Worm (Caenorhabditis elegans) whole organism, L3 larva: ENCODE results near the gene nspb-5.

Experiments
- ceh-9 ChIP-seq: sonication (generic microtip); optimal IDR thresholded peaks from 2 replicates; lab custom pipeline; 2018; ENCODE audit warnings: missing biosample characterization, missing genetic modification characterization
- mdl-1 ChIP-seq: fragments of 150-350 bp; optimal IDR thresholded peaks from 2 replicates; lab custom pipeline; 2014; ENCODE audit warnings: missing biosample characterization, missing genetic modification characterization
- pqm-1 ChIP-seq: fragments of 150-350 bp; optimal IDR thresholded peaks from 2 replicates; lab custom pipeline; 2017; ENCODE audit warnings: missing biosample characterization, missing genetic modification characterization, inconsistent platforms
- unc-39 ChIP-seq: sonication (generic microtip); optimal IDR thresholded peaks from 4 replicates; lab custom pipeline; 2017; ENCODE audit warnings: missing biosample characterization, missing genetic modification characterization

DNA sequence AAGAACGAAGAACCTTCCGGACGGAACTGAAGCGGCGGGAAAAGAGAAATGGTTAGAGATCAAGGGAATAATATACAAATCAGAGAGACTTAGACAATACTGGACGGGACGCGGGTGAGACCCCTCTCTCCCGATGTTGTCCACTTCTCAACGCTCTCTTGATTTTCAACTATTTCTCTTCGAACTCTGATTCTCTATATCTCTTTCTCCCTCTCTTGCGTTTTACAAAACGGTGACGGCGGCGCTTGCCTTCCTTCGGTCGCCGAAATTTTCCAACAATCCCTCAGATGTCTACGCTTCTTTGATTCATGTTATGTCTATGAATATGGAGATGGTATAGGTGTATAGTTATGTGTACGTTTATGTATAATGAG is 22.1 kb upstream of the nspb-5 start:
- no peak for TF ChIP-seq unc-39
- TF ChIP-seq ceh-9: no peak
- no peak for TF ChIP-seq mdl-1 (tag; lab: Kevin White, UChicago)
- TF ChIP-seq pqm-1 (tag; lab: Kevin White, UChicago): peak; percentile 50
